Worm (Caenorhabditis elegans): ENCODE data around the gene nadk-2.

ce11 chrII:12042108-12042960, 7.0 kb upstream of the nadk-2 start, which contains the start of gene ippk-1:
- TF ChIP-seq W03F9.2 (tag; optimal IDR thresholded peaks at IDR 0.05) (peak; percentile 16), dao-5 (tag; optimal IDR thresholded peaks at IDR 0.05) (no peak)

All from whole organism, L4/young adult.